Fruit fly (Drosophila melanogaster) whole organism, adult: ENCODE measurements around the gene mtm.
A peak's percentile ranks its signal among the peaks of the same experiment; 100 is the strongest.

Source experiments
- CG11617 ChIP-seq: fragments of 200-800 bp; sonication (Bioruptor generic); optimal IDR thresholded peaks from 2 replicates; lab custom pipeline; 2017; ENCODE audit warnings: mild to moderate bottlenecking, missing biosample characterization, missing genetic modification reagents, missing genetic modification characterization
- CG12768 ChIP-seq: fragments of 200-800 bp; sonication (Bioruptor generic); optimal IDR thresholded peaks from 2 replicates; lab custom pipeline; 2017; ENCODE audit warnings: missing biosample characterization, missing genetic modification characterization, mild to moderate bottlenecking, moderate library complexity, missing genetic modification reagents
- CG14711 ChIP-seq: fragments of 200-800 bp; sonication (Bioruptor generic); optimal IDR thresholded peaks from 2 replicates; lab custom pipeline; 2018; ENCODE audit warnings: missing biosample characterization, mild to moderate bottlenecking, missing genetic modification characterization, moderate library complexity
- CG1620 ChIP-seq: fragments of 200-800 bp; sonication (Bioruptor generic); optimal IDR thresholded peaks from 2 replicates; lab custom pipeline; 2016; ENCODE audit warnings: missing biosample characterization, missing genetic modification characterization
- CG33017 ChIP-seq: fragments of 200-800 bp; sonication (Bioruptor generic); optimal IDR thresholded peaks from 2 replicates; lab custom pipeline; 2018; ENCODE audit warnings: missing biosample characterization, mild to moderate bottlenecking, missing genetic modification characterization, moderate library complexity
- CG5204 ChIP-seq: fragments of 200-800 bp; sonication (Bioruptor generic); optimal IDR thresholded peaks from 2 replicates; lab custom pipeline; 2016; ENCODE audit warnings: missing biosample characterization, missing genetic modification characterization
- CG7045 ChIP-seq: fragments of 200-800 bp; sonication (Bioruptor generic); optimal IDR thresholded peaks from 2 replicates; lab custom pipeline; 2017; ENCODE audit warnings: missing biosample characterization, mild to moderate bottlenecking, missing genetic modification characterization
- CG7101 ChIP-seq: fragments of 200-800 bp; sonication (Bioruptor generic); optimal IDR thresholded peaks from 2 replicates; lab custom pipeline; 2018; ENCODE audit warnings: missing biosample characterization, mild to moderate bottlenecking, missing genetic modification characterization, moderate library complexity
- Clk ChIP-seq: fragments of 200-800 bp; sonication (Bioruptor generic); optimal IDR thresholded peaks from 2 replicates; lab custom pipeline; 2017; ENCODE audit warnings: missing biosample characterization, missing genetic modification characterization
- Crg-1 ChIP-seq: fragments of 200-800 bp; sonication (Bioruptor generic); optimal IDR thresholded peaks from 2 replicates; lab custom pipeline; 2016; ENCODE audit warnings: missing biosample characterization, missing genetic modification characterization
- Hr96 ChIP-seq: fragments of 200-800 bp; sonication (Bioruptor generic); optimal IDR thresholded peaks from 2 replicates; lab custom pipeline; 2016; ENCODE audit warnings: missing biosample characterization, missing genetic modification characterization
- Mnt ChIP-seq: fragments of 200-800 bp; sonication (Bioruptor generic); optimal IDR thresholded peaks from 2 replicates; lab custom pipeline; 2016; ENCODE audit warnings: missing biosample characterization, mild to moderate bottlenecking, missing genetic modification characterization
- bab1 ChIP-seq: fragments of 200-800 bp; sonication (Bioruptor generic); optimal IDR thresholded peaks from 3 replicates; lab custom pipeline; 2019; ENCODE audit warnings: missing biosample characterization, mild to moderate bottlenecking, missing genetic modification characterization, moderate library complexity
- cic ChIP-seq: fragments of 200-800 bp; sonication (Bioruptor generic); optimal IDR thresholded peaks from 2 replicates; lab custom pipeline; 2017; ENCODE audit warnings: missing biosample characterization, mild to moderate bottlenecking, missing genetic modification characterization, moderate library complexity
- cnc ChIP-seq, 2 experiments: fragments of >200 bp; optimal IDR thresholded peaks; 2 replicates each; lab custom pipeline; 2017
- kay ChIP-seq: fragments of 200-800 bp; sonication (Bioruptor generic); peaks from one replicate; lab custom pipeline; 2016; ENCODE audit warnings: missing biosample characterization, missing genetic modification characterization, borderline replicate concordance
- ovo ChIP-seq: fragments of 200-800 bp; sonication (Bioruptor generic); optimal IDR thresholded peaks from 2 replicates; lab custom pipeline; 2016; ENCODE audit warnings: missing biosample characterization, missing genetic modification characterization
- pad ChIP-seq: fragments of 200-800 bp; sonication (Bioruptor generic); optimal IDR thresholded peaks from 3 replicates; lab custom pipeline; 2017; ENCODE audit warnings: missing biosample characterization, missing genetic modification characterization, mild to moderate bottlenecking, moderate library complexity, missing genetic modification reagents
- tj ChIP-seq: fragments of 200-800 bp; sonication (Bioruptor generic); optimal IDR thresholded peaks from 3 replicates; lab custom pipeline; 2017; ENCODE audit warnings: missing biosample characterization, mild to moderate bottlenecking, missing genetic modification characterization, moderate library complexity
- toe ChIP-seq: fragments of 200-800 bp; sonication (Bioruptor generic); optimal IDR thresholded peaks from 2 replicates; lab custom pipeline; 2016; ENCODE audit warnings: missing biosample characterization, missing genetic modification characterization

The mtm gene

dm6 chr2L:6045484-6045883 is 8.7 kb upstream of the mtm start:
- no peak for TF ChIP-seq CG14711 (tag; lab: Kevin White, UChicago)
- TF ChIP-seq cic (GFP tag; lab: Kevin White, UChicago): no peak
- TF ChIP-seq tj (GFP tag; lab: Kevin White, UChicago): no peak
- no peak for TF ChIP-seq ovo
- no peak for TF ChIP-seq Clk (GFP tag; lab: Kevin White, UChicago)
- no peak for TF ChIP-seq CG7101 (tag; lab: Kevin White, UChicago)
- no peak for TF ChIP-seq Hr96 (GFP tag; lab: Kevin White, UChicago)
- no peak for TF ChIP-seq CG5204 (GFP tag; lab: Kevin White, UChicago)

dm6 chr2L:6037830-6038229 is 1.0 kb upstream of the mtm start, which contains the start of the genes CG9117 and CG31643:
Gene CG9117 (minus strand): TSS chr2L:6037902.
Gene CG31643 (plus strand): TSS chr2L:6038117.
- TF ChIP-seq CG33017 (tag; lab: Kevin White, UChicago): peak; percentile 62
- peak; percentile 40 for TF ChIP-seq CG7045 (GFP tag; lab: Kevin White, UChicago)
- TF ChIP-seq CG7101 (tag; lab: Kevin White, UChicago): peak; percentile 79
- TF ChIP-seq CG1620: no peak
- TF ChIP-seq Clk (GFP tag; lab: Kevin White, UChicago): no peak
- peak; percentile 35 for TF ChIP-seq pad
- no peak for TF ChIP-seq toe (GFP tag; lab: Kevin White, UChicago)
- TF ChIP-seq Crg-1 (GFP tag; lab: Kevin White, UChicago): peak; percentile 66
- no peak for TF ChIP-seq kay (GFP tag; lab: Kevin White, UChicago)
- peak; percentile 36 for TF ChIP-seq cic (GFP tag; lab: Kevin White, UChicago)
- TF ChIP-seq CG12768: peak; percentile 66
- TF ChIP-seq bab1: peak; percentile 90
- peak; percentile 78 for TF ChIP-seq Mnt
- TF ChIP-seq CG14711 (tag; lab: Kevin White, UChicago): peak; percentile 100
- peak; percentile 49 for TF ChIP-seq CG5204 (GFP tag; lab: Kevin White, UChicago)
- TF ChIP-seq tj (GFP tag; lab: Kevin White, UChicago): peak; percentile 73
- TF ChIP-seq CG11617 (GFP tag; lab: Kevin White, UChicago): peak; percentile 81
- peak; percentile 14 for TF ChIP-seq ovo
- TF ChIP-seq cnc (optimal IDR thresholded peaks at IDR 0.05; lab: Kevin White, UChicago): peak in 1 of 2 experiments; percentile 17
- TF ChIP-seq Hr96 (GFP tag; lab: Kevin White, UChicago): peak; percentile 47

- TF ChIP-seq CG33017 (tag; lab: Kevin White, UChicago) (no peak), Clk (GFP tag; lab: Kevin White, UChicago) (no peak)
Observed at dm6 chr2L:6035155-6035554, 1.7 kb downstream of the mtm start.

dm6 chr2L:6034344-6034743 is 2.5 kb downstream of the mtm start, which contains the start of gene CG9109:
Gene CG9109 (minus strand): TSS chr2L:6034423.
- no peak for TF ChIP-seq tj (GFP tag; lab: Kevin White, UChicago)
- TF ChIP-seq CG5204 (GFP tag; lab: Kevin White, UChicago): no peak
- TF ChIP-seq CG14711 (tag; lab: Kevin White, UChicago): no peak
- no peak for TF ChIP-seq Mnt
- TF ChIP-seq CG33017 (tag; lab: Kevin White, UChicago): no peak
- no peak for TF ChIP-seq Hr96 (GFP tag; lab: Kevin White, UChicago)
- TF ChIP-seq CG11617 (GFP tag; lab: Kevin White, UChicago): no peak
- no peak for TF ChIP-seq Crg-1 (GFP tag; lab: Kevin White, UChicago)
- TF ChIP-seq CG1620: no peak
- TF ChIP-seq cnc (optimal IDR thresholded peaks at IDR 0.05; lab: Kevin White, UChicago): no peak
- TF ChIP-seq kay (GFP tag; lab: Kevin White, UChicago): no peak
- TF ChIP-seq Clk (GFP tag; lab: Kevin White, UChicago): no peak
- no peak for TF ChIP-seq bab1

- TF ChIP-seq Crg-1 (GFP tag; lab: Kevin White, UChicago): no peak
- no peak for TF ChIP-seq Hr96 (GFP tag; lab: Kevin White, UChicago)
- no peak for TF ChIP-seq CG33017 (tag; lab: Kevin White, UChicago)
- TF ChIP-seq CG7101 (tag; lab: Kevin White, UChicago): no peak
- TF ChIP-seq toe (GFP tag; lab: Kevin White, UChicago): no peak
- TF ChIP-seq CG7045 (GFP tag; lab: Kevin White, UChicago): no peak
- TF ChIP-seq Mnt: no peak
- no peak for TF ChIP-seq kay (GFP tag; lab: Kevin White, UChicago)
- no peak for TF ChIP-seq cic (GFP tag; lab: Kevin White, UChicago)
- TF ChIP-seq CG5204 (GFP tag; lab: Kevin White, UChicago): no peak
- no peak for TF ChIP-seq tj (GFP tag; lab: Kevin White, UChicago)
- no peak for TF ChIP-seq CG1620
- TF ChIP-seq CG12768: no peak
- TF ChIP-seq pad: no peak
- no peak for TF ChIP-seq Clk (GFP tag; lab: Kevin White, UChicago)
- TF ChIP-seq CG14711 (tag; lab: Kevin White, UChicago): no peak
- no peak for TF ChIP-seq ovo
- TF ChIP-seq CG11617 (GFP tag; lab: Kevin White, UChicago): no peak
- TF ChIP-seq cnc (optimal IDR thresholded peaks at IDR 0.05; lab: Kevin White, UChicago): no peak
- no peak for TF ChIP-seq bab1
Observed at dm6 chr2L:6031838-6032237, 5.0 kb downstream of the mtm start.

- TF ChIP-seq CG5204 (GFP tag; lab: Kevin White, UChicago) (no peak), pad (no peak), CG7045 (GFP tag; lab: Kevin White, UChicago) (no peak), Hr96 (GFP tag; lab: Kevin White, UChicago) (no peak), cic (GFP tag; lab: Kevin White, UChicago) (no peak), Crg-1 (GFP tag; lab: Kevin White, UChicago) (no peak), tj (GFP tag; lab: Kevin White, UChicago) (no peak), CG14711 (tag; lab: Kevin White, UChicago) (no peak)
Observed at dm6 chr2L:6028712-6029111, 8.1 kb downstream of the mtm start.
